Worm (Caenorhabditis elegans) whole organism, young adult: ENCODE measurements around the gene nhr-193.

Source experiments
- F37B4.10 ChIP-seq: fragments of 200-800 bp; sonication (Bioruptor generic); IDR thresholded peaks from 2 replicates; pipeline ENCODE4 v1.3.6; 2022; ENCODE audit warnings: missing genetic modification characterization, missing compliant biosample characterization
- atf-7 ChIP-seq: sonication (generic microtip); optimal IDR thresholded peaks from 2 replicates; lab custom pipeline; 2017; ENCODE audit warnings: mild to moderate bottlenecking, missing genetic modification characterization, missing compliant biosample characterization
- attf-6 ChIP-seq: fragments of 200-800 bp; sonication (Bioruptor generic); IDR thresholded peaks from 2 replicates; pipeline ENCODE4 v1.3.6; 2022; ENCODE audit warnings: missing genetic modification reagents, missing genetic modification characterization, missing compliant biosample characterization
- dpl-1 ChIP-seq: fragments of 150-350 bp; optimal IDR thresholded peaks from 2 replicates; lab custom pipeline; 2014; ENCODE audit warnings: missing biosample characterization, missing genetic modification reagents, missing genetic modification characterization
- him-1 ChIP-seq: sonication (generic microtip); optimal IDR thresholded peaks from 2 replicates; lab custom pipeline; 2016; ENCODE audit warnings: missing genotype, missing genetic modification reagents, missing genetic modification characterization, missing compliant biosample characterization
- hsf-1 ChIP-seq: fragments of 200-800 bp; sonication (Bioruptor generic); IDR thresholded peaks from 2 replicates; pipeline ENCODE4 v1.3.6; 2022; ENCODE audit warnings: missing genetic modification reagents, missing genetic modification characterization, missing compliant biosample characterization
- madf-6 ChIP-seq: fragments of 200-800 bp; sonication (Bioruptor generic); IDR thresholded peaks from 2 replicates; pipeline ENCODE4 v1.3.6; 2022; ENCODE audit warnings: missing genetic modification reagents, missing genetic modification characterization, missing compliant biosample characterization
- madf-8 ChIP-seq: fragments of 200-800 bp; sonication (Bioruptor generic); conservative IDR thresholded peaks from 2 replicates; pipeline ENCODE4 v1.3.6; 2022; ENCODE audit warnings: missing genetic modification reagents, missing genetic modification characterization, missing compliant biosample characterization
- snpc-4 ChIP-seq, 5 experiments: fragments of 150-350 bp in 1 of 5; sonication (generic microtip) in 4 of 5; optimal IDR thresholded peaks; 2 replicates each; lab custom pipeline; 2014 to 2018; ENCODE audit warnings: missing genetic modification characterization in 5 of 5, missing biosample characterization in 3 of 5, antibody characterized with exemption in 2 of 5, mild to moderate bottlenecking in 2 of 5, missing compliant biosample characterization in 2 of 5, missing genotype in 2 of 5, moderate library complexity in 2 of 5, missing genetic modification reagents in 1 of 5
- unc-62 ChIP-seq: fragments of 150-350 bp; optimal IDR thresholded peaks from 2 replicates; lab custom pipeline; 2014; ENCODE audit warnings: missing biosample characterization, missing genetic modification reagents, missing genetic modification characterization
- ztf-6 ChIP-seq: fragments of 200-800 bp; sonication (Bioruptor generic); IDR thresholded peaks from 2 replicates; pipeline ENCODE4 v1.3.6; 2022; ENCODE audit warnings: missing genetic modification reagents, missing genetic modification characterization, missing compliant biosample characterization

DNA sequence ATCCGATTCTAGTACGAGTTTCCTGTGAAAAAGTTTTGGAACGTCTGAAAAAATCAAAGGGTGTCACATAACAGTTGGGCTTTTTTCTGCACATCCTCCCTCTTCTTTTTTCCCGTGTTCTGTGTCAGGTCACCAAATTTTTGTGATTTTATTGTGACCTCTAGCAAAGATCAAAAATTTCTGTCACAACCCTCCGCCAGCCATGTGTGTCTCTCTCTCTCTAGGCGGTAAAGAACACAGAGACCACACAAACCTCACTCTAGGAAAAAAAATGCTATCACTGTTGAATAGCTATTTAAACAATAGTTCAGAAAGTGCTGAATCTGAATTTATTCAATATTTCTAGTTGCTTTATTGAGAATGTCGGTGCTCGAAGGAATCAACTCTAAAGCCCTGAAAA, 48.5 kb downstream of the nhr-193 start, which contains the start of gene gst-44:
- TF ChIP-seq atf-7 (no peak), madf-6 (GFP tag; lab: Robert Waterston, UW) (no peak), ztf-6 (GFP tag; lab: Robert Waterston, UW) (no peak), F37B4.10 (no peak), dpl-1 (GFP tag; lab: Kevin White, UChicago) (no peak), snpc-4 (GFP tag; optimal IDR thresholded peaks at IDR 0.05; lab: Kevin White, UChicago) (no peak), snpc-4 (tag; optimal IDR thresholded peaks at IDR 0.05; lab: Kevin White, UChicago) (no peak), hsf-1 (no peak), attf-6 (GFP tag; lab: Robert Waterston, UW) (no peak), him-1 (no peak), unc-62 (GFP tag; lab: Kevin White, UChicago) (no peak), madf-8 (no peak)
